Worm (Caenorhabditis elegans): Measurements from ENCODE around the gene W01D2.1.
"Not testable (repeated sequence)": the region's sequence is repeated elsewhere in the genome, so short reads cannot be mapped to it uniquely, and the experiment has no call there.

The W01D2.1 gene

DNA sequence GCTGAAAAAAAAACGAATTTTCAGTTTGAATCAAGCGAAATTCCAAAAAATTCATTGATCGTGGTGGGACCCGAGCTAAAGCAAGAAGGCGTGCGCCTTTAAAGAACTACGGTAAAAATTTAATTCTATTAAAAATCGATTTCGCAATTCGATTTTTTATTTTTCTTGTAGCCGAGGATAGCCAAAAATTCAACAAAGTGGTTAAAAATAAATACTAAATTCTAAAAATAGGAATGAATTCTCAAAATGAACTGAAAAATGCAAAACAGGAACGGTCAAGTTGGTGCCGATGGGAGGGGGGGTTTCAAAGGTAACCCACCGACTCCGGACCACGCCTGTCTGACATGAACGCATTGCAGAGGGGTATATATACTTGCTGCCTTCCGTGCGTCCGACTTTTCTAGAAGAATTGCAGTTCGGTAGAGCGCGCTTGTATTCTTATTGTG is 14.2 kb upstream of the W01D2.1 start (continued):
- no peak for TF ChIP-seq nhr-77 (tag; optimal IDR thresholded peaks at IDR 0.05)
- peak; percentile 34 for TF ChIP-seq lin-14 (GFP tag; optimal IDR thresholded peaks at IDR 0.05)
- TF ChIP-seq efl-3 (GFP tag; optimal IDR thresholded peaks at IDR 0.05): no peak
- TF ChIP-seq ceh-90 (tag; optimal IDR thresholded peaks at IDR 0.05): no peak
- peak; percentile 12 for TF ChIP-seq unc-130 (tag; optimal IDR thresholded peaks at IDR 0.05)
- TF ChIP-seq ztf-11 (tag; optimal IDR thresholded peaks at IDR 0.05): no peak
- no peak for TF ChIP-seq unc-30 (tag; optimal IDR thresholded peaks at IDR 0.05)
- peak; percentile 44 for TF ChIP-seq fkh-8 (tag; optimal IDR thresholded peaks at IDR 0.05)
- peak; percentile 22 for TF ChIP-seq unc-86 (tag; optimal IDR thresholded peaks at IDR 0.05)
- no peak for TF ChIP-seq grh-1 (GFP tag; IDR thresholded peaks at IDR 0.05)
- TF ChIP-seq blmp-1 (tag; optimal IDR thresholded peaks at IDR 0.05): no peak
- no peak for TF ChIP-seq pag-3 (tag; optimal IDR thresholded peaks at IDR 0.05; ENCODE audit: borderline replicate concordance, insufficient read depth)
- no peak for TF ChIP-seq ceh-8 (GFP tag; optimal IDR thresholded peaks at IDR 0.05)
- TF ChIP-seq nhr-90 (tag; optimal IDR thresholded peaks at IDR 0.05; ENCODE audit: poor library complexity): peak; percentile 23
- no peak for TF ChIP-seq mdl-1 (tag; optimal IDR thresholded peaks at IDR 0.05)
- TF ChIP-seq nhr-20 (tag; optimal IDR thresholded peaks at IDR 0.05): peak; percentile 45
- TF ChIP-seq mep-1 (tag; optimal IDR thresholded peaks at IDR 0.05): no peak
- TF ChIP-seq xbp-1 (tag; optimal IDR thresholded peaks at IDR 0.05): peak; percentile 34
- peak; percentile 59 for TF ChIP-seq nhr-47 (tag; optimal IDR thresholded peaks at IDR 0.05)
- TF ChIP-seq ets-5 (GFP tag; IDR thresholded peaks at IDR 0.05): no peak
- no peak for TF ChIP-seq nhr-11 (tag; optimal IDR thresholded peaks at IDR 0.05)
- no peak for TF ChIP-seq lir-3 (tag; optimal IDR thresholded peaks at IDR 0.05; ENCODE audit: poor library complexity)
- no peak for TF ChIP-seq fos-1 (tag; optimal IDR thresholded peaks at IDR 0.05)
- TF ChIP-seq ama-1 (optimal IDR thresholded peaks at IDR 0.05): no peak
- peak; percentile 33 for TF ChIP-seq dsc-1 (tag; optimal IDR thresholded peaks at IDR 0.05)
- no peak for TF ChIP-seq aly-2 (tag; optimal IDR thresholded peaks at IDR 0.05)
- no peak for TF ChIP-seq tlp-1 (tag; optimal IDR thresholded peaks at IDR 0.05)
- TF ChIP-seq mef-2 (tag; optimal IDR thresholded peaks at IDR 0.05): no peak
- TF ChIP-seq fkh-4 (tag; optimal IDR thresholded peaks at IDR 0.05; ENCODE audit: borderline replicate concordance): no peak
- TF ChIP-seq skn-1 (tag; optimal IDR thresholded peaks at IDR 0.05): peak; percentile 26
- TF ChIP-seq rnt-1 (tag; optimal IDR thresholded peaks at IDR 0.05): peak; percentile 62
- no peak for TF ChIP-seq ceh-88 (GFP tag; IDR thresholded peaks at IDR 0.05)
- TF ChIP-seq swsn-7 (tag; optimal IDR thresholded peaks at IDR 0.05): peak; percentile 58
- no peak for TF ChIP-seq nhr-76 (tag; optimal IDR thresholded peaks at IDR 0.05)
- no peak for TF ChIP-seq jun-1 (tag; optimal IDR thresholded peaks at IDR 0.05)
- no peak for TF ChIP-seq nhr-237 (tag; optimal IDR thresholded peaks at IDR 0.05)
- no peak for TF ChIP-seq zag-1 (tag; optimal IDR thresholded peaks at IDR 0.05)
- TF ChIP-seq nhr-71 (tag; optimal IDR thresholded peaks at IDR 0.05): peak; percentile 63
- no peak for TF ChIP-seq vab-15 (tag; optimal IDR thresholded peaks at IDR 0.05)
- TF ChIP-seq nhr-85 (tag): no peak
- peak; percentile 14 to 45 for TF ChIP-seq efl-1 (optimal IDR thresholded peaks at IDR 0.05)
- peak; percentile 22 to 94 for TF ChIP-seq efl-1 (GFP tag; optimal IDR thresholded peaks at IDR 0.05 in 1 of 2)
- no peak for TF ChIP-seq C34B4.2 (tag; optimal IDR thresholded peaks at IDR 0.05)
- TF ChIP-seq ztf-4 (tag; optimal IDR thresholded peaks at IDR 0.05): no peak
- TF ChIP-seq pax-3 (tag; optimal IDR thresholded peaks at IDR 0.05): no peak
- TF ChIP-seq hlh-4 (tag; optimal IDR thresholded peaks at IDR 0.05): no peak

DNA sequence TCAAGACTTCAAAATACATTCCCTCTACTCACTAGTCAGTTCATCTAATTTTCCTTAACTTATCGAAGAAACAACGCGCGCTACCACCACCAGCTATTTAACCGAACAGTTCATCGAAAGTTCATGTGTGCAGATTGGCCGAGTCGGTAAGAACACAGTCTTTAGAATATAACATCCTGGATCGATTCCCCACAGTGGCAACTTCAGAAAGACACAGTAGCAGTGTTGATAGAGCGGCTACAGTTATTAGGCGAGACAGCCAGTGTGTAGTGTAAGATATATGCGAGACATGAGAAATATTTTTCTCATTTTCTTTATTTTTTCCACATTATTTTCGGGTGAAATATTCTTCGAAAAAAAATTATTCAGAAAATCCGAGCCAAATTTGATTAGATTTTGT is 12.8 kb upstream of the W01D2.1 start:
- TF ChIP-seq nhr-19 (GFP tag; conservative IDR thresholded peaks at IDR 0.05) (peak; percentile 23; the same call in 1 of the 2 replicates), efl-1 (optimal IDR thresholded peaks at IDR 0.05) (peak in 1 of 2 experiments; percentile 0), lin-35 (GFP tag; optimal IDR thresholded peaks at IDR 0.05) (peak in 1 of 2 experiments; percentile 18), nhr-85 (tag) (peak; percentile 13), nhr-90 (tag; optimal IDR thresholded peaks at IDR 0.05; ENCODE audit: poor library complexity) (peak; percentile 32), snpc-4 (tag; optimal IDR thresholded peaks at IDR 0.05) (peak; percentile 17), snu-23 (GFP tag; optimal IDR thresholded peaks at IDR 0.05) (peak; percentile 36)
- not testable (repeated sequence) for TF ChIP-seq efl-1 (GFP tag; optimal IDR thresholded peaks at IDR 0.05 in 1 of 2)

Data from whole organism, L1 larva.